Fruit fly (Drosophila melanogaster): ENCODE results near the gene fy.
A peak's percentile ranks its signal among the peaks of the same experiment; 100 is the strongest.

The fy gene

DNA sequence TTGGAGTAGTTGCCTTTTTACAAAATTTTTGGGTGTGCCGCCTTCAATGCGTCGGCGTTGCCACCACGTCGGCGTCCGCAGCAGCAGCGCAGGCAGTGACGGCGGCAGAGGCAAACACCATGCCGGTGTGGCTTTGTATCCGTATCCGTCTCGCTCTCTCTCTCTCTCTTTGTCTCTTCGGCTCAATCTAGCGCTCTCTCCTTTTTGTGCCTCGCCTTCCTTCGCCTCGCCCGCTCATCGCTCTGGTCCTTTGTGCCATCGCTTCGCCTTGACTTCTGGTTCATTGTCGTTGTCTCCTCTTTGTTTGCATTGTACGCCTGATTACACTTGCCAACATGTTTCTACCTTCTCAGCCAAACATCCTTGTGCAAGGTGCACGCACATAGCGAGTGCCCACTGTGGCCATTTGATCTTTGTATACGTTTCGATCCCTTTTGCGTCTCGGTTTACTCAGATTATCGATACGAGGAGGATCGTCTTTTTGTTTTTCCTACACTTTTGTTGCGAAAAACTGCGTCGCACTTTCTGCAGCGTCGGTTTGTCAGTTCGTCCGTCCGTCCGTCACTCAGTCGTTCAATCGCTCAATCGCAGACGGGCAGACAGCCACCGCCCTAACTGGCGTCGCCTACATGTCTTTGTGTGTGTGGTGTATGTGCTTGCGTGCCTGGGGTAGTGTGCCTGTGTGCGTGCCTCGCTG lies 13.4 kb upstream of the fy start (continued):
- TF ChIP-seq CG10209 (GFP tag; optimal IDR thresholded peaks at IDR 0.05): peak; percentile 51
- TF ChIP-seq so (GFP tag; IDR thresholded peaks at IDR 0.05): no peak
- TF ChIP-seq CG8944 (GFP tag; optimal IDR thresholded peaks at IDR 0.05): no peak
- TF ChIP-seq CG8281 (tag; optimal IDR thresholded peaks at IDR 0.05): peak; percentile 100
- TF ChIP-seq Poxn (GFP tag; IDR thresholded peaks at IDR 0.05): no peak
- TF ChIP-seq corto (GFP tag; optimal IDR thresholded peaks at IDR 0.05): peak; percentile 21
- peak; percentile 35 for TF ChIP-seq Dp (GFP tag; optimal IDR thresholded peaks at IDR 0.05)
- TF ChIP-seq chm (GFP tag; IDR thresholded peaks at IDR 0.05): peak; percentile 47
- TF ChIP-seq kah (GFP tag; optimal IDR thresholded peaks at IDR 0.05): no peak
- TF ChIP-seq ato (GFP tag; IDR thresholded peaks at IDR 0.05; ENCODE audit: partially characterized antibody): no peak; the same call in 1 of the 2 replicates
- no peak for TF ChIP-seq seq (GFP tag; IDR thresholded peaks at IDR 0.05)
- TF ChIP-seq hth (optimal IDR thresholded peaks at IDR 0.05): no peak
- TF ChIP-seq Fer2 (tag; optimal IDR thresholded peaks at IDR 0.05): no peak
- TF ChIP-seq prd (optimal IDR thresholded peaks at IDR 0.05): no peak
- no peak for TF ChIP-seq prd (GFP tag; IDR thresholded peaks at IDR 0.05)
- TF ChIP-seq bigmax (GFP tag; optimal IDR thresholded peaks at IDR 0.05): no peak
- TF ChIP-seq CG10959 (GFP tag; IDR thresholded peaks at IDR 0.05): no peak
- no peak for TF ChIP-seq sc (optimal IDR thresholded peaks at IDR 0.05)
- TF ChIP-seq sc (GFP tag; optimal IDR thresholded peaks at IDR 0.05): no peak
- TF ChIP-seq lola (GFP tag; optimal IDR thresholded peaks at IDR 0.05): no peak
- no peak for TF ChIP-seq H2.0 (GFP tag; IDR thresholded peaks at IDR 0.05)
- no peak for TF ChIP-seq da (GFP tag; optimal IDR thresholded peaks at IDR 0.05)
- TF ChIP-seq pros (GFP tag; optimal IDR thresholded peaks at IDR 0.05): peak; percentile 89
- TF ChIP-seq pb (GFP tag; optimal IDR thresholded peaks at IDR 0.05): no peak
- no peak for TF ChIP-seq dmrt99B (tag; optimal IDR thresholded peaks at IDR 0.05)
- no peak for TF ChIP-seq Six4 (GFP tag; optimal IDR thresholded peaks at IDR 0.05)
- TF ChIP-seq br (optimal IDR thresholded peaks at IDR 0.05): no peak
- TF ChIP-seq Sox102F (GFP tag; optimal IDR thresholded peaks at IDR 0.05): no peak
- TF ChIP-seq CG17612 (GFP tag; IDR thresholded peaks at IDR 0.05): no peak
- peak; percentile 36 for TF ChIP-seq CG5245 (GFP tag; optimal IDR thresholded peaks at IDR 0.05)
- no peak for TF ChIP-seq CG1529 (GFP tag; optimal IDR thresholded peaks at IDR 0.05)
- TF ChIP-seq tap (tag; optimal IDR thresholded peaks at IDR 0.05): no peak
- TF ChIP-seq nerfin-2 (GFP tag; IDR thresholded peaks at IDR 0.05; ENCODE audit: partially characterized antibody): no peak
- TF ChIP-seq CG32767 (GFP tag; IDR thresholded peaks at IDR 0.05): no peak
- peak; percentile 98 for TF ChIP-seq Adf1 (GFP tag; IDR thresholded peaks at IDR 0.05)
- no peak for TF ChIP-seq croc (GFP tag; conservative IDR thresholded peaks at IDR 0.05)
- TF ChIP-seq Drgx (GFP tag; IDR thresholded peaks at IDR 0.05): no peak; the same call in 1 of the 2 replicates
- no peak for TF ChIP-seq CG10979 (tag; optimal IDR thresholded peaks at IDR 0.05)
- no peak for TF ChIP-seq jing (GFP tag; optimal IDR thresholded peaks at IDR 0.05)
- TF ChIP-seq Elba2 (GFP tag; optimal IDR thresholded peaks at IDR 0.05): no peak
- no peak for TF ChIP-seq CG30431 (GFP tag; optimal IDR thresholded peaks at IDR 0.05)
- no peak for TF ChIP-seq ac (GFP tag; optimal IDR thresholded peaks at IDR 0.05)
- no peak for TF ChIP-seq ro (GFP tag; IDR thresholded peaks at IDR 0.05)
- TF ChIP-seq CG7271 (tag; optimal IDR thresholded peaks at IDR 0.05): no peak
- TF ChIP-seq Aef1 (GFP tag; IDR thresholded peaks at IDR 0.05): no peak
- no peak for TF ChIP-seq Pdp1 (GFP tag; optimal IDR thresholded peaks at IDR 0.05)
- no peak for TF ChIP-seq stc (GFP tag; IDR thresholded peaks at IDR 0.05)
- no peak for TF ChIP-seq cwo (GFP tag; optimal IDR thresholded peaks at IDR 0.05)
- no peak for TF ChIP-seq bowl (GFP tag; IDR thresholded peaks at IDR 0.05)
- no peak for TF ChIP-seq hb (GFP tag; IDR thresholded peaks at IDR 0.05; ENCODE audit: partially characterized antibody)
- TF ChIP-seq Rx (GFP tag; IDR thresholded peaks at IDR 0.05): no peak
- TF ChIP-seq CG14667 (GFP tag; IDR thresholded peaks at IDR 0.05): no peak
